Worm (Caenorhabditis elegans) whole organism, L1 larva: ENCODE results near the gene arrd-6.
"Not testable (repeated sequence)": the region's sequence is repeated elsewhere in the genome, so short reads cannot be mapped to it uniquely, and the experiment has no call there.

ENCODE experiments used
- C16A3.4 ChIP-seq: fragments of 150-350 bp; optimal IDR thresholded peaks from 2 replicates; lab custom pipeline; 2014; ENCODE audit warnings: missing biosample characterization, missing genetic modification characterization
- F16B12.6 ChIP-seq: fragments of 150-350 bp; optimal IDR thresholded peaks from 2 replicates; lab custom pipeline; 2014; ENCODE audit warnings: missing biosample characterization, missing genetic modification characterization
- Y116A8C.19 ChIP-seq: sonication (generic microtip); optimal IDR thresholded peaks from 2 replicates; lab custom pipeline; 2016; ENCODE audit warnings: missing compliant biosample characterization, missing genetic modification characterization, borderline replicate concordance
- alr-1 ChIP-seq: fragments of 200-800 bp; sonication (Bioruptor generic); optimal IDR thresholded peaks from 2 replicates; lab custom pipeline; 2018; ENCODE audit warnings: borderline replicate concordance, mild to moderate bottlenecking, missing genetic modification characterization, missing compliant biosample characterization
- aly-2 ChIP-seq: fragments of 150-350 bp; optimal IDR thresholded peaks from 2 replicates; lab custom pipeline; 2014; ENCODE audit warnings: missing biosample characterization, missing genetic modification characterization
- ama-1 ChIP-seq: fragments of 150-350 bp; optimal IDR thresholded peaks from 2 replicates; lab custom pipeline; 2014
- blmp-1 ChIP-seq: fragments of 150-350 bp; optimal IDR thresholded peaks from 2 replicates; lab custom pipeline; 2014; ENCODE audit warnings: missing biosample characterization, missing genetic modification characterization
- ceh-8 ChIP-seq: fragments of 200-800 bp; sonication (Bioruptor generic); optimal IDR thresholded peaks from 2 replicates; lab custom pipeline; 2018; ENCODE audit warnings: mild to moderate bottlenecking, missing genetic modification characterization, moderate library complexity, missing compliant biosample characterization
- ceh-88 ChIP-seq: fragments of 200-800 bp; sonication (Bioruptor generic); IDR thresholded peaks from 2 replicates; pipeline ENCODE4 v1.3.6; 2022; ENCODE audit warnings: missing genetic modification characterization, missing compliant biosample characterization
- ces-1 ChIP-seq: fragments of 150-350 bp; optimal IDR thresholded peaks from 2 replicates; lab custom pipeline; 2014; ENCODE audit warnings: missing biosample characterization, missing genetic modification reagents, missing genetic modification characterization
- dpl-1 ChIP-seq, 3 experiments: fragments of 150-350 bp in 2 of 3; sonication (generic microtip) in 1 of 3; optimal IDR thresholded peaks; 2 replicates each; lab custom pipeline; 2014 to 2017; ENCODE audit warnings: missing biosample characterization in 3 of 3, missing genetic modification characterization in 3 of 3, missing genetic modification reagents in 3 of 3
- dsc-1 ChIP-seq: sonication (generic microtip); optimal IDR thresholded peaks from 2 replicates; lab custom pipeline; 2016; ENCODE audit warnings: mild to moderate bottlenecking, missing genetic modification characterization, missing compliant biosample characterization
- efl-1 ChIP-seq, 4 experiments: fragments of 150-350 bp; optimal IDR thresholded peaks in 3 of 4; peaks in 1 of 4; 1 replicate in 1 of 4; 2 replicates in 3 of 4; lab custom pipeline; 2014; ENCODE audit warnings: missing biosample characterization in 2 of 4, missing genetic modification characterization in 2 of 4, missing genetic modification reagents in 2 of 4
- efl-3 ChIP-seq: fragments of 200-800 bp; sonication (Bioruptor generic); optimal IDR thresholded peaks from 2 replicates; lab custom pipeline; 2018; ENCODE audit warnings: mild to moderate bottlenecking, missing genetic modification characterization, missing compliant biosample characterization
- egl-27 ChIP-seq, 2 experiments: fragments of 150-350 bp in 1 of 2; sonication (generic microtip); optimal IDR thresholded peaks; 3 replicates each; lab custom pipeline; 2017 to 2018; ENCODE audit warnings: missing biosample characterization in 2 of 2, missing genetic modification characterization in 2 of 2, missing genetic modification reagents in 2 of 2
- elt-3 ChIP-seq, 6 experiments: fragments of 150-350 bp in 1 of 6; sonication (generic microtip); optimal IDR thresholded peaks; 2 replicates each; lab custom pipeline; 2017 to 2018; ENCODE audit warnings: missing biosample characterization in 6 of 6, missing genetic modification characterization in 6 of 6, inconsistent platforms in 1 of 6
- ets-5 ChIP-seq: fragments of 200-800 bp; sonication (Bioruptor generic); IDR thresholded peaks from 2 replicates; pipeline ENCODE4 v1.3.6; 2022; ENCODE audit warnings: missing genetic modification characterization, missing compliant biosample characterization
- hpl-2 ChIP-seq: fragments of 150-350 bp; optimal IDR thresholded peaks from 2 replicates; lab custom pipeline; 2014; ENCODE audit warnings: missing biosample characterization, missing genetic modification reagents, missing genetic modification characterization
- irx-1 ChIP-seq: sonication (generic microtip); optimal IDR thresholded peaks from 2 replicates; lab custom pipeline; 2016; ENCODE audit warnings: missing genetic modification characterization, missing compliant biosample characterization
- isw-1 ChIP-seq: fragments of 200-800 bp; sonication (Bioruptor generic); IDR thresholded peaks from 2 replicates; pipeline ENCODE4 v1.3.6; 2022; ENCODE audit warnings: missing genetic modification characterization, missing compliant biosample characterization
- lin-13 ChIP-seq: fragments of 150-350 bp; optimal IDR thresholded peaks from 2 replicates; lab custom pipeline; 2014; ENCODE audit warnings: missing biosample characterization, missing genetic modification reagents, missing genetic modification characterization
- lin-15B ChIP-seq: fragments of 150-350 bp; sonication (generic microtip); optimal IDR thresholded peaks from 3 replicates; lab custom pipeline; 2014; ENCODE audit warnings: missing biosample characterization, missing genetic modification characterization
- lin-35 ChIP-seq, 2 experiments: fragments of 150-350 bp; optimal IDR thresholded peaks; 2 replicates each; lab custom pipeline; 2014; ENCODE audit warnings: missing biosample characterization in 2 of 2, missing genetic modification characterization in 2 of 2, missing genetic modification reagents in 2 of 2
- lir-3 ChIP-seq: sonication (generic microtip); optimal IDR thresholded peaks from 2 replicates; lab custom pipeline; 2016; ENCODE audit warnings: mild to moderate bottlenecking, missing genetic modification characterization, moderate library complexity, missing compliant biosample characterization; ENCODE audit not compliant: poor library complexity
- lsy-2 ChIP-seq, 2 experiments: fragments of 150-350 bp; optimal IDR thresholded peaks; 2 replicates each; lab custom pipeline; 2014; ENCODE audit warnings: missing biosample characterization in 2 of 2, missing genetic modification characterization in 2 of 2
- mdl-1 ChIP-seq, 2 experiments: fragments of 150-350 bp; optimal IDR thresholded peaks; 2 replicates each; lab custom pipeline; 2014 to 2017; ENCODE audit warnings: missing biosample characterization in 2 of 2, missing genetic modification characterization in 2 of 2, inconsistent platforms in 1 of 2
- mef-2 ChIP-seq: fragments of 150-350 bp; optimal IDR thresholded peaks from 2 replicates; lab custom pipeline; 2014; ENCODE audit warnings: missing biosample characterization, missing genetic modification characterization
- nhr-12 ChIP-seq: sonication (generic microtip); optimal IDR thresholded peaks from 2 replicates; lab custom pipeline; 2017; ENCODE audit warnings: missing biosample characterization, missing genetic modification characterization
- nhr-76 ChIP-seq: sonication (generic microtip); optimal IDR thresholded peaks from 2 replicates; lab custom pipeline; 2017; ENCODE audit warnings: missing biosample characterization, missing genetic modification characterization
- nhr-84 ChIP-seq: sonication (generic microtip); optimal IDR thresholded peaks from 2 replicates; lab custom pipeline; 2017; ENCODE audit warnings: missing biosample characterization, missing genetic modification characterization
- pax-3 ChIP-seq: fragments of 200-800 bp; sonication (Bioruptor generic); optimal IDR thresholded peaks from 2 replicates; lab custom pipeline; 2018; ENCODE audit warnings: mild to moderate bottlenecking, missing genetic modification characterization, moderate library complexity, missing compliant biosample characterization
- rnt-1 ChIP-seq: sonication (generic microtip); optimal IDR thresholded peaks from 2 replicates; lab custom pipeline; 2016; ENCODE audit warnings: mild to moderate bottlenecking, missing genetic modification characterization, moderate library complexity, missing compliant biosample characterization
- skn-1 ChIP-seq: fragments of 150-350 bp; optimal IDR thresholded peaks from 2 replicates; lab custom pipeline; 2014; ENCODE audit warnings: missing biosample characterization, missing genetic modification characterization
- snpc-4 ChIP-seq: fragments of 150-350 bp; optimal IDR thresholded peaks from 2 replicates; lab custom pipeline; 2014; ENCODE audit warnings: missing biosample characterization, missing genetic modification characterization
- snu-23 ChIP-seq: sonication (generic microtip); optimal IDR thresholded peaks from 2 replicates; lab custom pipeline; 2016; ENCODE audit warnings: missing genetic modification characterization, missing compliant biosample characterization
- sox-4 ChIP-seq: sonication (generic microtip); optimal IDR thresholded peaks from 2 replicates; lab custom pipeline; 2016; ENCODE audit warnings: missing genetic modification characterization, missing compliant biosample characterization
- sup-37 ChIP-seq: fragments of 200-800 bp; sonication (Bioruptor generic); optimal IDR thresholded peaks from 2 replicates; lab custom pipeline; 2018; ENCODE audit warnings: mild to moderate bottlenecking, missing genetic modification characterization, missing compliant biosample characterization
- tbx-2 ChIP-seq: sonication (generic microtip); optimal IDR thresholded peaks from 2 replicates; lab custom pipeline; 2016; ENCODE audit warnings: missing genetic modification characterization, missing compliant biosample characterization
- unc-30 ChIP-seq: sonication (generic microtip); optimal IDR thresholded peaks from 2 replicates; lab custom pipeline; 2017; ENCODE audit warnings: missing biosample characterization, missing genetic modification characterization
- unc-62 ChIP-seq: fragments of 150-350 bp; optimal IDR thresholded peaks from 2 replicates; lab custom pipeline; 2014; ENCODE audit warnings: missing biosample characterization, missing genetic modification reagents, missing genetic modification characterization
- unc-98 ChIP-seq: fragments of 200-800 bp; sonication (Bioruptor generic); IDR thresholded peaks from 2 replicates; pipeline ENCODE4 v1.3.6; 2022; ENCODE audit warnings: missing genetic modification characterization, missing compliant biosample characterization
- xbp-1 ChIP-seq: sonication (generic microtip); optimal IDR thresholded peaks from 2 replicates; lab custom pipeline; 2016; ENCODE audit warnings: missing genetic modification characterization, missing compliant biosample characterization
- zag-1 ChIP-seq: fragments of 150-350 bp; optimal IDR thresholded peaks from 2 replicates; lab custom pipeline; 2014; ENCODE audit warnings: missing biosample characterization, missing genetic modification characterization
- zip-4 ChIP-seq: fragments of 200-800 bp; sonication (Bioruptor generic); optimal IDR thresholded peaks from 2 replicates; lab custom pipeline; 2018; ENCODE audit warnings: mild to moderate bottlenecking, missing genetic modification characterization, moderate library complexity, missing compliant biosample characterization
- ztf-11 ChIP-seq, 2 experiments: sonication (generic microtip); optimal IDR thresholded peaks; 2 replicates each; lab custom pipeline; 2016 to 2017; ENCODE audit warnings: missing genetic modification characterization in 2 of 2, missing biosample characterization in 1 of 2, missing compliant biosample characterization in 1 of 2

Gene arrd-6

ce11 chrII:11112419-11112818, 30.1 kb upstream of the arrd-6 start, which contains the start of gene mat-2:
TSS of gene mat-2 (plus strand) at chrII:11112719.
- TF ChIP-seq alr-1 (no peak), efl-1 (optimal IDR thresholded peaks at IDR 0.05; lab: Kevin White, UChicago) (no peak), efl-1 (GFP tag; optimal IDR thresholded peaks at IDR 0.05 in 1 of 2; lab: Kevin White, UChicago) (peak in 1 of 2 experiments; percentile 68), ceh-8 (GFP tag; lab: Kevin White, UChicago) (no peak)

DNA sequence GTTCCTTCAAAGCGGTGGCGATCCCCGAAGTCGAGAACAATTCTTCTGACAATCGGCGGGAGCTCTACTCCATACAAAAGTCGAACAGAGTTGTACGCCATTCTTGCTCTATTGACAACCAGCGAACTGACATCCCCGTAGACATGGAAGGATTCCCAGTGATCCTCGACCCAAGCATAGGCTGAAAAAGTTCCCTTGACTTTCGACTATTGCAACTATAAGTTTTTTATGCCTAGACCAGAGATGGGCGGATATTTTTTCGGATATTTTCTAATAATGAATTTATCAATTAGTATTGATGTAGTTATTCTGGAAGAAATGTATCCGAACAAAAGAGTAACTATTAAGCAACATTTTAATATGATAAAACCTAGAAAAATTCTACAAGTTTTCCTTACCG, 20.7 kb upstream of the arrd-6 start, which contains the start of gene W10C6.2:
Gene W10C6.2 (minus strand): TSS at position 101 of the 400 bp plus-strand sequence.
- TF ChIP-seq efl-3 (GFP tag; lab: Kevin White, UChicago); pax-3; nhr-12 (tag; lab: Kevin White, UChicago): not testable (repeated sequence)

- no peak for TF ChIP-seq rnt-1 (tag; lab: Kevin White, UChicago)
- TF ChIP-seq nhr-76 = no peak
- no peak for TF ChIP-seq isw-1 (GFP tag; lab: Robert Waterston, UW)
- peak in 1 of 2 experiments; percentile 49 for TF ChIP-seq lsy-2 (tag; optimal IDR thresholded peaks at IDR 0.05; lab: Kevin White, UChicago)
- no peak for TF ChIP-seq zip-4
- no peak for TF ChIP-seq egl-27 (tag; optimal IDR thresholded peaks at IDR 0.05; lab: Kevin White, UChicago)
- TF ChIP-seq Y116A8C.19 = no peak
- no peak for TF ChIP-seq ces-1 (GFP tag; lab: Kevin White, UChicago)
- no peak for TF ChIP-seq unc-30
- no peak for TF ChIP-seq snpc-4 (tag; lab: Kevin White, UChicago)
- no peak for TF ChIP-seq efl-1 (optimal IDR thresholded peaks at IDR 0.05; lab: Kevin White, UChicago)
- peak in 1 of 2 experiments; percentile 25 for TF ChIP-seq efl-1 (GFP tag; optimal IDR thresholded peaks at IDR 0.05 in 1 of 2; lab: Kevin White, UChicago)
- TF ChIP-seq lin-13 (GFP tag; lab: Kevin White, UChicago) = no peak
- TF ChIP-seq hpl-2 = no peak
Measured at ce11 chrII:11125059-11125594, 17.4 kb upstream of the arrd-6 start.

- TF ChIP-seq aly-2 (tag; lab: Kevin White, UChicago) = no peak
- TF ChIP-seq C16A3.4 = peak; percentile 75
- TF ChIP-seq ztf-11 (tag; optimal IDR thresholded peaks at IDR 0.05; lab: Kevin White, UChicago) = no peak
- TF ChIP-seq dsc-1 (tag; lab: Kevin White, UChicago) = peak; percentile 38
- TF ChIP-seq unc-98 (GFP tag; lab: Robert Waterston, UW) = no peak
- no peak for TF ChIP-seq sup-37
- TF ChIP-seq ceh-8 (GFP tag; lab: Kevin White, UChicago) = no peak
- peak; percentile 26 for TF ChIP-seq lir-3 (tag; lab: Kevin White, UChicago)
- TF ChIP-seq ceh-88 = no peak
- TF ChIP-seq egl-27 (tag; optimal IDR thresholded peaks at IDR 0.05; lab: Kevin White, UChicago) = no peak
- no peak for TF ChIP-seq unc-62
- TF ChIP-seq lin-35 (GFP tag; optimal IDR thresholded peaks at IDR 0.05; lab: Kevin White, UChicago) = peak; percentile 84 to 87
- peak; percentile 48 for TF ChIP-seq tbx-2 (tag; lab: Kevin White, UChicago)
- TF ChIP-seq sox-4 = no peak
- TF ChIP-seq skn-1 = peak; percentile 86
- no peak for TF ChIP-seq mef-2 (tag; lab: Kevin White, UChicago)
- no peak for TF ChIP-seq nhr-84 (tag; lab: Kevin White, UChicago)
- TF ChIP-seq lin-15B (tag; lab: Kevin White, UChicago) = peak; percentile 10
- TF ChIP-seq xbp-1 (tag; lab: Kevin White, UChicago) = peak; percentile 52
- TF ChIP-seq irx-1 = no peak
- peak; percentile 83 to 85 for TF ChIP-seq efl-1 (optimal IDR thresholded peaks at IDR 0.05; lab: Kevin White, UChicago)
- TF ChIP-seq efl-1 (GFP tag; optimal IDR thresholded peaks at IDR 0.05 in 1 of 2; lab: Kevin White, UChicago) = peak; percentile 78 to 97
- no peak for TF ChIP-seq zag-1
- no peak for TF ChIP-seq ama-1 (lab: Kevin White, UChicago)
- peak in 1 of 6 experiments; percentile 37 for TF ChIP-seq elt-3 (tag; optimal IDR thresholded peaks at IDR 0.05; lab: Kevin White, UChicago)
- peak; percentile 45 for TF ChIP-seq blmp-1 (tag; lab: Kevin White, UChicago)
- peak; percentile 46 for TF ChIP-seq F16B12.6 (tag; lab: Kevin White, UChicago)
- TF ChIP-seq snu-23 = peak; percentile 67
- no peak for TF ChIP-seq ets-5 (GFP tag; lab: Robert Waterston, UW)
- TF ChIP-seq nhr-76 = no peak
- TF ChIP-seq mdl-1 (tag; optimal IDR thresholded peaks at IDR 0.05; lab: Kevin White, UChicago) = peak in 1 of 2 experiments; percentile 8
- peak; percentile 70 to 78 (median 74) for TF ChIP-seq dpl-1 (GFP tag; optimal IDR thresholded peaks at IDR 0.05; lab: Kevin White, UChicago)
Measured at ce11 chrII:11126312-11127000, 16.1 kb upstream of the arrd-6 start, which contains the start of the genes rps-9 and lsm-1. TSS of gene rps-9 (minus strand) at chrII:11126362. TSS of gene lsm-1 (plus strand) at chrII:11126950.
